Fruit fly (Drosophila melanogaster) whole organism, embryonic: ENCODE data around the gene HHEX.

ENCODE experiments used
- Atf-2 ChIP-seq: fragments of 200-800 bp; sonication (Bioruptor generic); optimal IDR thresholded peaks from 2 replicates; lab custom pipeline; 2016; ENCODE audit warnings: missing biosample characterization, missing genetic modification characterization
- Atf3 ChIP-seq: fragments of 200-800 bp; sonication (Bioruptor generic); optimal IDR thresholded peaks from 3 replicates; lab custom pipeline; 2016; ENCODE audit warnings: missing biosample characterization, missing genetic modification characterization
- BtbVII ChIP-seq: fragments of 200-800 bp; sonication (Bioruptor generic); optimal IDR thresholded peaks from 3 replicates; lab custom pipeline; 2017; ENCODE audit warnings: missing biosample characterization, mild to moderate bottlenecking, missing genetic modification characterization
- CG12071 ChIP-seq: fragments of 200-800 bp; sonication (Bioruptor generic); optimal IDR thresholded peaks from 3 replicates; lab custom pipeline; 2018; ENCODE audit warnings: missing biosample characterization, mild to moderate bottlenecking, missing genetic modification characterization
- CG12659 ChIP-seq: fragments of 200-800 bp; sonication (Bioruptor generic); optimal IDR thresholded peaks from 3 replicates; lab custom pipeline; 2017; ENCODE audit warnings: mild to moderate bottlenecking, missing biosample characterization, missing genetic modification reagents, missing genetic modification characterization
- CG13296 ChIP-seq: fragments of 200-800 bp; sonication (Bioruptor generic); optimal IDR thresholded peaks from 3 replicates; lab custom pipeline; 2018; ENCODE audit warnings: missing biosample characterization, mild to moderate bottlenecking, missing genetic modification characterization
- CG13424 ChIP-seq: fragments of 200-800 bp; sonication (Bioruptor generic); optimal IDR thresholded peaks from 2 replicates; lab custom pipeline; 2019; ENCODE audit warnings: missing biosample characterization, mild to moderate bottlenecking, missing genetic modification characterization, moderate library complexity
- CG15269 ChIP-seq: fragments of 200-800 bp; sonication (Bioruptor generic); optimal IDR thresholded peaks from 2 replicates; lab custom pipeline; 2018; ENCODE audit warnings: missing biosample characterization, mild to moderate bottlenecking, missing genetic modification characterization, moderate library complexity
- CG1647 ChIP-seq: fragments of 200-800 bp; sonication (Bioruptor generic); optimal IDR thresholded peaks from 3 replicates; lab custom pipeline; 2016; ENCODE audit warnings: missing biosample characterization, missing genetic modification characterization
- CG16813 ChIP-seq: fragments of 200-800 bp; sonication (Bioruptor generic); IDR thresholded peaks from 3 replicates; pipeline ENCODE4 v1.3.6; 2022; ENCODE audit warnings: missing biosample characterization, missing genetic modification characterization; ENCODE audit not compliant: partially characterized antibody
- CG18262 ChIP-seq: fragments of 200-800 bp; optimal IDR thresholded peaks from 3 replicates; lab custom pipeline; 2019; ENCODE audit warnings: missing biosample characterization, mild to moderate bottlenecking, missing genetic modification characterization, moderate library complexity
- CG3407 ChIP-seq: fragments of 200-800 bp; sonication (Bioruptor generic); optimal IDR thresholded peaks from 2 replicates; lab custom pipeline; 2018; ENCODE audit warnings: missing biosample characterization, mild to moderate bottlenecking, missing genetic modification characterization
- CG4854 ChIP-seq: fragments of 200-800 bp; sonication (Bioruptor generic); optimal IDR thresholded peaks from 2 replicates; lab custom pipeline; 2016; ENCODE audit warnings: missing biosample characterization, missing genetic modification characterization, inconsistent platforms
- CG6272 ChIP-seq: fragments of 200-800 bp; sonication (Bioruptor generic); IDR thresholded peaks from 2 replicates; pipeline ENCODE4 v1.3.6; 2022; ENCODE audit warnings: missing biosample characterization, missing genetic modification characterization
- CG7271 ChIP-seq: fragments of 200-800 bp; sonication (Bioruptor generic); optimal IDR thresholded peaks from 2 replicates; lab custom pipeline; 2018; ENCODE audit warnings: missing biosample characterization, mild to moderate bottlenecking, missing genetic modification characterization, moderate library complexity
- CG7556 ChIP-seq: fragments of 200-800 bp; sonication (Bioruptor generic); optimal IDR thresholded peaks from 2 replicates; lab custom pipeline; 2017; ENCODE audit warnings: missing biosample characterization, mild to moderate bottlenecking, missing genetic modification characterization
- CG7745 ChIP-seq: fragments of 200-800 bp; sonication (Bioruptor generic); optimal IDR thresholded peaks from 2 replicates; lab custom pipeline; 2018; ENCODE audit warnings: missing biosample characterization, mild to moderate bottlenecking, missing genetic modification characterization, moderate library complexity
- Chrac-16 ChIP-seq: fragments of 200-800 bp; sonication (Bioruptor generic); optimal IDR thresholded peaks from 3 replicates; lab custom pipeline; 2016; ENCODE audit warnings: missing biosample characterization, missing genetic modification characterization
- Doc3 ChIP-seq: fragments of 200-800 bp; sonication (Bioruptor generic); IDR thresholded peaks from 3 replicates; pipeline ENCODE4 v1.3.6; 2022; ENCODE audit warnings: missing biosample characterization, missing genetic modification characterization; ENCODE audit not compliant: partially characterized antibody
- Eip74EF ChIP-seq, 2 experiments: fragments of 200-800 bp in 1 of 2; fragments of >200 bp in 1 of 2; sonication (Bioruptor generic) in 1 of 2; optimal IDR thresholded peaks; 2 replicates each; lab custom pipeline; 2017 to 2019; ENCODE audit warnings: missing biosample characterization in 2 of 2, missing genetic modification characterization in 2 of 2, mild to moderate bottlenecking in 1 of 2, moderate library complexity in 1 of 2
- Ets97D ChIP-seq: fragments of 200-800 bp; sonication (Bioruptor generic); optimal IDR thresholded peaks from 3 replicates; lab custom pipeline; 2016; ENCODE audit warnings: missing biosample characterization, missing genetic modification characterization
- Fer2 ChIP-seq: fragments of 200-800 bp; sonication (Bioruptor generic); optimal IDR thresholded peaks from 2 replicates; lab custom pipeline; 2018; ENCODE audit warnings: missing biosample characterization, mild to moderate bottlenecking, missing genetic modification characterization, moderate library complexity
- Hand ChIP-seq: fragments of 200-800 bp; sonication (Bioruptor generic); optimal IDR thresholded peaks from 2 replicates; lab custom pipeline; 2017; ENCODE audit warnings: mild to moderate bottlenecking, missing biosample characterization, missing genetic modification reagents, missing genetic modification characterization
- HmgZ ChIP-seq: fragments of 200-800 bp; sonication (Bioruptor generic); optimal IDR thresholded peaks from 2 replicates; lab custom pipeline; 2018; ENCODE audit warnings: missing biosample characterization, mild to moderate bottlenecking, missing genetic modification characterization
- MBD-R2 ChIP-seq: fragments of 200-800 bp; sonication (Bioruptor generic); IDR thresholded peaks from 2 replicates; pipeline ENCODE4 v1.3.6; 2022; ENCODE audit warnings: missing biosample characterization, missing genetic modification characterization
- Mes4 ChIP-seq: fragments of 200-800 bp; sonication (Bioruptor generic); optimal IDR thresholded peaks from 2 replicates; lab custom pipeline; 2016; ENCODE audit warnings: missing biosample characterization, missing genetic modification characterization
- Ravus ChIP-seq: fragments of 200-800 bp; sonication (Bioruptor generic); IDR thresholded peaks from 2 replicates; pipeline ENCODE4 v1.3.6; 2022; ENCODE audit warnings: missing biosample characterization, missing genetic modification characterization
- Rfx ChIP-seq: fragments of 200-800 bp; sonication (Bioruptor generic); IDR thresholded peaks from 2 replicates; pipeline ENCODE4 v1.3.6; 2022; ENCODE audit warnings: missing biosample characterization, missing genetic modification characterization
- Side ChIP-seq: fragments of 200-800 bp; sonication (Bioruptor generic); optimal IDR thresholded peaks from 2 replicates; lab custom pipeline; 2016; ENCODE audit warnings: missing biosample characterization, missing genetic modification characterization
- Stat92E ChIP-seq, 3 experiments: fragments of >200 bp in 2 of 3; fragments of 200-800 bp in 1 of 3; sonication (Bioruptor generic) in 1 of 3; optimal IDR thresholded peaks; 2 replicates each; lab custom pipeline; 2017 to 2019; ENCODE audit warnings: missing biosample characterization in 3 of 3, missing genetic modification characterization in 3 of 3, mild to moderate bottlenecking in 1 of 3, moderate library complexity in 1 of 3
- TFAM ChIP-seq: fragments of 200-800 bp; sonication (Bioruptor generic); optimal IDR thresholded peaks from 2 replicates; lab custom pipeline; 2017; ENCODE audit warnings: missing biosample characterization, missing genetic modification characterization, inconsistent platforms
- Xbp1 ChIP-seq: fragments of 200-800 bp; sonication (Bioruptor generic); optimal IDR thresholded peaks from 3 replicates; lab custom pipeline; 2016; ENCODE audit warnings: missing biosample characterization, mild to moderate bottlenecking, missing genetic modification characterization
- ac ChIP-seq: fragments of 200-800 bp; sonication (Bioruptor generic); optimal IDR thresholded peaks from 3 replicates; lab custom pipeline; 2017; ENCODE audit warnings: missing biosample characterization, mild to moderate bottlenecking, missing genetic modification characterization
- aop ChIP-seq: fragments of 200-800 bp; sonication (Bioruptor generic); IDR thresholded peaks from 2 replicates; pipeline ENCODE4 v1.3.6; 2022; ENCODE audit warnings: missing biosample characterization, missing genetic modification characterization
- ase ChIP-seq: fragments of 200-800 bp; sonication (Bioruptor generic); IDR thresholded peaks from 3 replicates; pipeline ENCODE4 v1.3.6; 2022; ENCODE audit warnings: missing biosample characterization, missing genetic modification characterization
- bsh ChIP-seq, 2 experiments: fragments of 200-800 bp; sonication (Bioruptor generic); optimal IDR thresholded peaks; 2 replicates each; lab custom pipeline; 2017 to 2018; ENCODE audit warnings: mild to moderate bottlenecking in 2 of 2, missing biosample characterization in 2 of 2, missing genetic modification characterization in 2 of 2, moderate library complexity in 1 of 2
- fd64A ChIP-seq: fragments of 200-800 bp; sonication (Bioruptor generic); optimal IDR thresholded peaks from 3 replicates; lab custom pipeline; 2018; ENCODE audit warnings: missing biosample characterization, mild to moderate bottlenecking, missing genetic modification characterization
- gfzf ChIP-seq: fragments of 200-800 bp; sonication (Bioruptor generic); optimal IDR thresholded peaks from 2 replicates; lab custom pipeline; 2016; ENCODE audit warnings: missing biosample characterization, mild to moderate bottlenecking, missing genetic modification characterization, moderate library complexity
- gsb ChIP-seq: fragments of 200-800 bp; sonication (Bioruptor generic); IDR thresholded peaks from 2 replicates; pipeline ENCODE4 v1.3.6; 2022; ENCODE audit warnings: missing biosample characterization, missing genetic modification characterization
- gt ChIP-seq: fragments of 200-800 bp; sonication (Bioruptor generic); IDR thresholded peaks from 2 replicates; pipeline ENCODE4 v1.3.6; 2022; ENCODE audit warnings: missing biosample characterization, missing genetic modification characterization
- ham ChIP-seq: fragments of 200-800 bp; sonication (Bioruptor generic); IDR thresholded peaks from 2 replicates; pipeline ENCODE4 v1.3.6; 2022; ENCODE audit warnings: missing biosample characterization, missing genetic modification characterization
- hb ChIP-seq: fragments of 200-800 bp; sonication (Bioruptor generic); IDR thresholded peaks from 3 replicates; pipeline ENCODE4 v1.3.6; 2022; ENCODE audit warnings: missing biosample characterization, missing genetic modification characterization; ENCODE audit not compliant: partially characterized antibody
- jumu ChIP-seq: fragments of 200-800 bp; sonication (Bioruptor generic); optimal IDR thresholded peaks from 3 replicates; lab custom pipeline; 2016; ENCODE audit warnings: missing biosample characterization, missing genetic modification characterization
- pan ChIP-seq, 4 experiments: fragments of >200 bp in 3 of 4; fragments of 200-800 bp in 1 of 4; sonication (Bioruptor generic) in 1 of 4; optimal IDR thresholded peaks in 3 of 4; IDR thresholded peaks in 1 of 4; 2 replicates each; pipeline versions ENCODE4 v1.3.6 to Lab custom; 2017 to 2022; ENCODE audit warnings: missing biosample characterization in 2 of 4, missing genetic modification characterization in 2 of 4, mixed read lengths in 1 of 4
- pros ChIP-seq: fragments of 200-800 bp; sonication (Bioruptor generic); optimal IDR thresholded peaks from 3 replicates; lab custom pipeline; 2019; ENCODE audit warnings: missing biosample characterization, mild to moderate bottlenecking, missing genetic modification characterization, moderate library complexity
- sd ChIP-seq: fragments of 200-800 bp; sonication (Bioruptor generic); optimal IDR thresholded peaks from 3 replicates; lab custom pipeline; 2018; ENCODE audit warnings: missing biosample characterization, mild to moderate bottlenecking, missing genetic modification characterization, moderate library complexity
- sens ChIP-seq: fragments of 200-800 bp; sonication (Bioruptor generic); peaks from one replicate; lab custom pipeline; 2016; ENCODE audit warnings: missing biosample characterization, missing genetic modification characterization
- sob ChIP-seq: fragments of 200-800 bp; sonication (Bioruptor generic); IDR thresholded peaks from 2 replicates; pipeline ENCODE4 v1.3.6; 2022; ENCODE audit warnings: missing biosample characterization, missing genetic modification characterization
- tll ChIP-seq, 2 experiments: fragments of 200-800 bp in 1 of 2; fragments of >200 bp in 1 of 2; sonication (Bioruptor generic) in 1 of 2; optimal IDR thresholded peaks; 2 replicates each; lab custom pipeline; 2017 to 2019; ENCODE audit warnings: missing biosample characterization in 2 of 2, missing genetic modification characterization in 2 of 2, mild to moderate bottlenecking in 1 of 2, moderate library complexity in 1 of 2
- unpg ChIP-seq: fragments of 200-800 bp; sonication (Bioruptor generic); optimal IDR thresholded peaks from 3 replicates; lab custom pipeline; 2018; ENCODE audit warnings: missing biosample characterization, mild to moderate bottlenecking, missing genetic modification characterization, moderate library complexity

Gene HHEX

DNA sequence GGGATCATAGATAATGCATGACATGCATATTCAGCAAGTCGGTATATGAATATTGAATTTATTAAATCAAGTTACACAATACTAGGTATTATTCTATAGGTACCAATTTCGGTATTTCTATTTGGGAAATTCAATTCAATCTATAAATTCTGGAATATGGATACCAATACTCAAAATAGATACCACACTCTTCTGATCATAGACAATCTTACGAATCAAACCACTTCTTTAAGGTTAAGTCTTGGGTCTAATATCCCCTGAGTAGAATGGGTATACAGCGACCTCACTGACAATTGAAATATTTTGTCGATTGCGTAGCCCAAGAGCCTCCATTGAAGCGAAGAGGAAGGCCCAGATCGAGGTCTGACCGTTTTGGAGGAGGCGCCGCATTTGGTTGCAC lies 12.1 kb upstream of the HHEX start (continued):
- TF ChIP-seq gfzf (GFP tag; lab: Kevin White, UChicago), result no peak
- TF ChIP-seq Stat92E (GFP tag; optimal IDR thresholded peaks at IDR 0.05; lab: Kevin White, UChicago), result no peak
- TF ChIP-seq ham (GFP tag; lab: Robert Waterston, UW), result no peak
- TF ChIP-seq Ets97D (GFP tag; lab: Kevin White, UChicago), result no peak
- TF ChIP-seq ac (GFP tag; lab: Kevin White, UChicago), result no peak
- TF ChIP-seq Chrac-16, result no peak
- peak; percentile 20 for TF ChIP-seq Xbp1 (GFP tag; lab: Kevin White, UChicago)
- TF ChIP-seq CG7556 (GFP tag; lab: Kevin White, UChicago), result no peak
- no peak for TF ChIP-seq ase (GFP tag; lab: Robert Waterston, UW)
- TF ChIP-seq CG7745 (tag; lab: Kevin White, UChicago), result no peak
- no peak for TF ChIP-seq Eip74EF (GFP tag; optimal IDR thresholded peaks at IDR 0.05; lab: Kevin White, UChicago)
- TF ChIP-seq sob, result no peak
- TF ChIP-seq Atf3 (GFP tag; lab: Kevin White, UChicago), result no peak
- TF ChIP-seq BtbVII (GFP tag; lab: Kevin White, UChicago), result no peak
- TF ChIP-seq TFAM (GFP tag; lab: Kevin White, UChicago), result no peak
- no peak for TF ChIP-seq CG4854 (GFP tag; lab: Kevin White, UChicago)
- TF ChIP-seq fd64A, result no peak
- TF ChIP-seq CG15269, result peak; percentile 5
- TF ChIP-seq CG13424 (tag; lab: Kevin White, UChicago), result no peak
- TF ChIP-seq gt, result no peak
- TF ChIP-seq MBD-R2 (GFP tag; lab: Robert Waterston, UW), result no peak
- no peak for TF ChIP-seq pros
- no peak for TF ChIP-seq Mes4 (GFP tag; lab: Kevin White, UChicago)
- no peak for TF ChIP-seq Rfx (GFP tag; lab: Robert Waterston, UW)
- no peak for TF ChIP-seq gsb (GFP tag; lab: Robert Waterston, UW)
- no peak for TF ChIP-seq Doc3
- no peak for TF ChIP-seq HmgZ (tag; lab: Kevin White, UChicago)
- TF ChIP-seq sens (GFP tag; lab: Kevin White, UChicago), result no peak
- no peak for TF ChIP-seq aop (GFP tag; lab: Robert Waterston, UW)
- TF ChIP-seq CG13296 (GFP tag; lab: Kevin White, UChicago), result no peak
- no peak for TF ChIP-seq CG6272
- peak; percentile 31 for TF ChIP-seq unpg (GFP tag; lab: Kevin White, UChicago)
- no peak for TF ChIP-seq CG16813 (GFP tag; lab: Robert Waterston, UW)
- no peak for TF ChIP-seq CG18262 (tag; lab: Kevin White, UChicago)
- TF ChIP-seq bsh (GFP tag; optimal IDR thresholded peaks at IDR 0.05; lab: Kevin White, UChicago), result peak in 1 of 2 experiments; percentile 29
- no peak for TF ChIP-seq pan (optimal IDR thresholded peaks at IDR 0.05; lab: Kevin White, UChicago)
- no peak for TF ChIP-seq pan (GFP tag; optimal IDR thresholded peaks at IDR 0.05 in 1 of 2, IDR thresholded peaks at IDR 0.05 in 1 of 2)
- TF ChIP-seq Atf-2 (GFP tag; lab: Kevin White, UChicago), result no peak
- TF ChIP-seq tll (GFP tag; optimal IDR thresholded peaks at IDR 0.05; lab: Kevin White, UChicago), result no peak
- no peak for TF ChIP-seq CG7271 (tag; lab: Kevin White, UChicago)
- no peak for TF ChIP-seq Hand (GFP tag; lab: Kevin White, UChicago)
- no peak for TF ChIP-seq CG12071 (GFP tag; lab: Kevin White, UChicago)
- no peak for TF ChIP-seq jumu (GFP tag; lab: Kevin White, UChicago)
- TF ChIP-seq Ravus, result no peak
- no peak for TF ChIP-seq Side (GFP tag; lab: Kevin White, UChicago)
- TF ChIP-seq Fer2 (tag; lab: Kevin White, UChicago), result no peak
- peak; percentile 7 for TF ChIP-seq CG12659
- no peak for TF ChIP-seq hb (GFP tag; lab: Robert Waterston, UW)
- TF ChIP-seq sd (tag; lab: Kevin White, UChicago), result peak; percentile 16
- no peak for TF ChIP-seq CG1647 (GFP tag; lab: Kevin White, UChicago)
- no peak for TF ChIP-seq CG3407 (GFP tag; lab: Kevin White, UChicago)
